Fruit fly (Drosophila melanogaster): Measurements from ENCODE around the gene Pif2.
A peak's percentile ranks its signal among the peaks of the same experiment; 100 is the strongest.

Pif2 gene

DNA sequence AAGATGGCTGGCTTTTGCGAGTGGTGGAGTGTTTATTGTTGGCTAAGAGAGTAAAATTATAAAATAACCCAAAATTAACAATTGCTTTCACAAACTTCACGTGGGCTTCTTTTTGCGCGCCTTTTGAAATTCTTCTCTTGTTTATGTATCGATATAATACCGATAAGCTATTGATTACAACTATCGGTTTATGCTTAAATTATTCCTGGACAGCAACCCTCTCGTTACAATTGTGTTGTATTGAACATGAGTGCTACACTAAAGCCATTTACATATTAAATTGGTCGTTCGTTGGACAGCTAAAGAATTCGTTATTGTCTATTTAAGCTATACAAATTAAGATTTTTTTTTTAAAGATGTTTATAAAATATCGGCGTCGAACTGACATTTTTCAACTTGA is 14.8 kb upstream of the Pif2 start (continued):
- TF ChIP-seq bab2 (GFP tag; optimal IDR thresholded peaks at IDR 0.05) (no peak), Adf1 (GFP tag; IDR thresholded peaks at IDR 0.05) (no peak), MESR4 (GFP tag; optimal IDR thresholded peaks at IDR 0.05) (no peak), danr (GFP tag; IDR thresholded peaks at IDR 0.05) (no peak), HHEX (GFP tag; optimal IDR thresholded peaks at IDR 0.05) (no peak), hbn (GFP tag; IDR thresholded peaks at IDR 0.05; ENCODE audit: partially characterized antibody) (no peak), CG14965 (GFP tag; optimal IDR thresholded peaks at IDR 0.05; ENCODE audit: borderline replicate concordance) (no peak), CG8478 (optimal IDR thresholded peaks at IDR 0.05) (no peak), stc (GFP tag; IDR thresholded peaks at IDR 0.05) (no peak), tup (GFP tag; optimal IDR thresholded peaks at IDR 0.05) (no peak), CG16813 (GFP tag; IDR thresholded peaks at IDR 0.05; ENCODE audit: partially characterized antibody) (peak; percentile 44; the same call in 1 of the 3 replicates), CG1529 (GFP tag; optimal IDR thresholded peaks at IDR 0.05) (no peak), CG14014 (GFP tag; IDR thresholded peaks at IDR 0.05) (no peak), Med (GFP tag) (no peak), CG1647 (GFP tag; optimal IDR thresholded peaks at IDR 0.05) (no peak), run (tag; optimal IDR thresholded peaks at IDR 0.05) (no peak), CG34376 (GFP tag; optimal IDR thresholded peaks at IDR 0.05) (no peak), Dek (tag; optimal IDR thresholded peaks at IDR 0.05) (no peak), CG43689 (GFP tag; IDR thresholded peaks at IDR 0.05) (no peak), MTF-1 (GFP tag; optimal IDR thresholded peaks at IDR 0.05; ENCODE audit: borderline replicate concordance) (no peak), CG2889 (GFP tag; IDR thresholded peaks at IDR 0.05) (no peak), amos (GFP tag; IDR thresholded peaks at IDR 0.05; ENCODE audit: partially characterized antibody) (0 out of 2 replicates have a peak, but pooled peaks have one; percentile 41), ind (GFP tag; optimal IDR thresholded peaks at IDR 0.05) (no peak)

DNA sequence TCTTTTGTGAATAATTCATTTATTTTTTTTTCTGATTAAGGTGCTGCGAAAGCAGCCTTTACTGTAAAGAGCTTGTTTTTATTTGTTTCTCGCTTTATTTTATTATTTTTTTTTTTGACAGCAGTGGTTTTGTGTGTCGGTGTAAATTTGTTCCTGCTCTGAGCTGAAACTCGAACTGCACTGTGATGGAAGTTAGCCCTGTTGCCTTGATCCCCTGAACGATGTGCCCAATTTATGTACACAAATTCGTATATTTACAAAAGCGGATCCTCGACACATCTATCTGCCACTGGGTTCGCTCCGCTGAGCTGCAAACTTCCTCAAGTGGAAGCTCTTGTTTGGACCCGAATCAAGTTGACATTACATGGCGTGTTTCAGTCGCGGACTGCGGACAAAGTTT is 11.4 kb downstream of the Pif2 start, which contains the start of gene CG1137:
Gene CG1137, minus strand, starts transcription at position 101 of the 400 bp plus-strand sequence.
- no peak for TF ChIP-seq eve (GFP tag; optimal IDR thresholded peaks at IDR 0.05)

DNA sequence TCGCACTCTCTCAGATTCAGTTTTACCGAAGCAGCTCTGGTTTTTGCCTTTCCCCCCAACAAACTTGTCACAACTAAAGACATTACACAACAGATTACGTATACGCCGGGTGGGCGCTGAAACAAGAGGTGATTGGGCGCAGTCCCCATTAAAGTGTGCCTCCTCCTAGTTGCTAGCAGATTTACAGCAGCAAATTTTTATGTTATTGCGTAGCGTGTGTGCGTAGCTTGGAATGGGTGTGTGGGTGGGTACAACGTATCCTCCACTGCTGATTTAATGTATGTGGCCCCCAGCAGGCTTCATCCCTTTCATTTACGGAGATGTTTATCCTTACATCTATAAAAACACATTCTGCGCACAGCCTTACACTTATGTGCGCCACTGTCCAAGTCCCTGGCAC is 20.0 kb downstream of the Pif2 start:
- peak; percentile 68 for TF ChIP-seq Ets65A (GFP tag)
- TF ChIP-seq CG8388 (GFP tag; optimal IDR thresholded peaks at IDR 0.05) = no peak
- TF ChIP-seq abd-A (tag; optimal IDR thresholded peaks at IDR 0.05) = peak; percentile 79
- no peak for TF ChIP-seq Nf-YC (tag; optimal IDR thresholded peaks at IDR 0.05)
- TF ChIP-seq ranshi (GFP tag; IDR thresholded peaks at IDR 0.05) = no peak
- TF ChIP-seq CG7357 (GFP tag; IDR thresholded peaks at IDR 0.05) = no peak

DNA sequence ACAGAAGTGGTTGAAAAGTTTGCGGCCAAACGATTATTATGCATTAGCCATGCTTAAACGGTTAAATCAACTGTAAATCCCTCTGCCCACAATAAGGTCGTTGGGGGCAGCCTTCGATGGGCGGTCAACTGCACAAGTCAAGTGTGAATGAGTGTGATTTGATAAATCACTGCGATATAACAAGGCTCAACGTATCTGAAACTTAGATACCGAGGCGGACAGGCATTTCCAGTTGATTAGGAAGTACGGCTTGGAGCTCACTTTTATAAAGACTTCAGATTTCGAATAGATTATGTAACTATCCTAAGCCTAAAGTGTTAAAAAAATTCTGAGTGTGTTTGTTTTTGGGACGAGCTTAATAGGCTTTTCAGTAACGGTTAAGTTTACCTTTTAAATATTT is 31.6 kb downstream of the Pif2 start, which contains the start of gene CG2336:
Gene CG2336, plus strand, starts transcription at position 301 of the 400 bp plus-strand sequence.
- TF ChIP-seq CG9215 (GFP tag; IDR thresholded peaks at IDR 0.05) = no peak
- TF ChIP-seq CG8388 (GFP tag; optimal IDR thresholded peaks at IDR 0.05) = no peak
- TF ChIP-seq Ptx1 (GFP tag; IDR thresholded peaks at IDR 0.05) = no peak
- TF ChIP-seq gfzf (GFP tag; optimal IDR thresholded peaks at IDR 0.05) = no peak

DNA sequence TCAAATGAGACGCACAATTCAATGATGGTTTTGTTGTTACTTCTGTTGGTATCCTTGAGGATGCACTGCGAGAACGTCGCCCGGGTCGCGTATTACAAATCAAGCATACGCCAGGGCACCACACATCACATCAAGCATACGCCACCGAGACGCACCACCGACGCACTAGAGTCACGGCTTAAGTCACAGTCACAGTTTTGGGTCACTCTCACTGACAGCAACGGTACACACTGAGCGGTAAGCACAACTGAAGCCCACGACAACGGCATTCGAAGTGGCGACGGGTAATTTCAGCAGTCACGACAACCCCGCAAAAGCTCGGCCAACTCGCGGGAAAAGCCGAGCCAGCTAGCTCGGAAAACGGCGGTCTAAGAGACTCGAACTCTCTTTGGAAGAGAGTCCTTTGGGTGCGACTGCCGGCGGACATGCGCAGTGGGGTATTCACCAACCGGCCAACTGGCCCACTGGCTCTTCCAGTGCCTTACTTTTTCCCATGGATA is 44.3 kb downstream of the Pif2 start, which contains the start of gene dpr11:
Gene dpr11, minus strand, starts transcription at position 263 of the 500 bp plus-strand sequence.
- TF ChIP-seq CG3163 (GFP tag; optimal IDR thresholded peaks at IDR 0.05) = peak; percentile 81
- no peak for TF ChIP-seq Ada2b (GFP tag; IDR thresholded peaks at IDR 0.05)
- no peak for TF ChIP-seq Bdp1 (GFP tag; optimal IDR thresholded peaks at IDR 0.05)
- TF ChIP-seq slp2 (GFP tag; optimal IDR thresholded peaks at IDR 0.05) = no peak
- TF ChIP-seq bbx (GFP tag; IDR thresholded peaks at IDR 0.05; ENCODE audit: partially characterized antibody) = no peak
- peak; percentile 76 for TF ChIP-seq Jarid2 (GFP tag; optimal IDR thresholded peaks at IDR 0.05)
- no peak for TF ChIP-seq Eip74EF (GFP tag; optimal IDR thresholded peaks at IDR 0.05)
- TF ChIP-seq nau (GFP tag; optimal IDR thresholded peaks at IDR 0.05) = no peak
- TF ChIP-seq zen2 (GFP tag; IDR thresholded peaks at IDR 0.05; ENCODE audit: partially characterized antibody) = no peak
- no peak for TF ChIP-seq Opbp (GFP tag; IDR thresholded peaks at IDR 0.05; ENCODE audit: partially characterized antibody)
- no peak for TF ChIP-seq H2.0 (GFP tag; IDR thresholded peaks at IDR 0.05)
- no peak for TF ChIP-seq Myb (GFP tag; optimal IDR thresholded peaks at IDR 0.05)
- TF ChIP-seq Scr (GFP tag; IDR thresholded peaks at IDR 0.05; ENCODE audit: partially characterized antibody) = no peak

Data from whole organism, embryonic.